Fruit fly (Drosophila melanogaster) whole organism, embryonic: ENCODE data around the gene Tmhs.

Experiments used
- Atf6 ChIP-seq: fragments of 200-800 bp; sonication (Bioruptor generic); IDR thresholded peaks from 2 replicates; pipeline ENCODE4 v1.3.6; 2022; ENCODE audit warnings: missing biosample characterization, missing genetic modification characterization
- B-H1 ChIP-seq: fragments of 200-800 bp; sonication (Bioruptor generic); IDR thresholded peaks from 3 replicates; pipeline ENCODE4 v1.3.6; 2022; ENCODE audit warnings: missing biosample characterization, missing genetic modification characterization
- CG10321 ChIP-seq: fragments of 200-800 bp; sonication (Bioruptor generic); IDR thresholded peaks from 2 replicates; pipeline ENCODE4 v1.3.6; 2022; ENCODE audit warnings: missing biosample characterization, missing genetic modification characterization
- CG10462 ChIP-seq: fragments of 200-800 bp; sonication (Bioruptor generic); optimal IDR thresholded peaks from 2 replicates; lab custom pipeline; 2016; ENCODE audit warnings: missing biosample characterization, missing genetic modification characterization
- CG10959 ChIP-seq: fragments of 200-800 bp; sonication (Bioruptor generic); IDR thresholded peaks from 2 replicates; pipeline ENCODE4 v1.3.6; 2022; ENCODE audit warnings: missing biosample characterization, missing genetic modification characterization
- CG11085 ChIP-seq: fragments of 200-800 bp; sonication (Bioruptor generic); IDR thresholded peaks from 2 replicates; pipeline ENCODE4 v1.3.6; 2022; ENCODE audit warnings: missing biosample characterization, missing genetic modification characterization
- CG12659 ChIP-seq: fragments of 200-800 bp; sonication (Bioruptor generic); optimal IDR thresholded peaks from 3 replicates; lab custom pipeline; 2017; ENCODE audit warnings: mild to moderate bottlenecking, missing biosample characterization, missing genetic modification reagents, missing genetic modification characterization
- CG13287 ChIP-seq: fragments of 200-800 bp; sonication (Bioruptor generic); IDR thresholded peaks from 2 replicates; pipeline ENCODE4 v1.3.6; 2022; ENCODE audit warnings: missing biosample characterization, missing genetic modification characterization; ENCODE audit not compliant: partially characterized antibody
- CG15696 ChIP-seq: fragments of 200-800 bp; sonication (Bioruptor generic); optimal IDR thresholded peaks from 2 replicates; lab custom pipeline; 2019; ENCODE audit warnings: missing biosample characterization, mild to moderate bottlenecking, missing genetic modification characterization, moderate library complexity
- CG1602 ChIP-seq: fragments of 200-800 bp; sonication (Bioruptor generic); optimal IDR thresholded peaks from 3 replicates; lab custom pipeline; 2016; ENCODE audit warnings: missing biosample characterization, missing genetic modification characterization
- CG16813 ChIP-seq: fragments of 200-800 bp; sonication (Bioruptor generic); IDR thresholded peaks from 3 replicates; pipeline ENCODE4 v1.3.6; 2022; ENCODE audit warnings: missing biosample characterization, missing genetic modification characterization; ENCODE audit not compliant: partially characterized antibody
- CG17568 ChIP-seq: fragments of 200-800 bp; sonication (Bioruptor generic); optimal IDR thresholded peaks from 2 replicates; lab custom pipeline; 2018; ENCODE audit warnings: missing biosample characterization, mild to moderate bottlenecking, missing genetic modification characterization, moderate library complexity
- CG18011 ChIP-seq: fragments of 200-800 bp; sonication (Bioruptor generic); optimal IDR thresholded peaks from 2 replicates; lab custom pipeline; 2017; ENCODE audit warnings: missing biosample characterization, missing genetic modification characterization, mild to moderate bottlenecking, moderate library complexity, missing genotype
- CG2116 ChIP-seq: fragments of 200-800 bp; sonication (Bioruptor generic); optimal IDR thresholded peaks from 3 replicates; lab custom pipeline; 2018; ENCODE audit warnings: missing biosample characterization, mild to moderate bottlenecking, missing genetic modification characterization
- CG4282 ChIP-seq: fragments of 200-800 bp; sonication (Bioruptor generic); optimal IDR thresholded peaks from 2 replicates; lab custom pipeline; 2016; ENCODE audit warnings: missing biosample characterization, missing genetic modification characterization
- CG4404 ChIP-seq: fragments of 200-800 bp; sonication (Bioruptor generic); IDR thresholded peaks from 2 replicates; pipeline ENCODE4 v1.3.6; 2022; ENCODE audit warnings: missing biosample characterization, missing genetic modification characterization
- CG4820 ChIP-seq: fragments of 200-800 bp; sonication (Bioruptor generic); optimal IDR thresholded peaks from 3 replicates; lab custom pipeline; 2016; ENCODE audit warnings: missing biosample characterization, missing genetic modification characterization
- CG5953 ChIP-seq: fragments of 200-800 bp; sonication (Bioruptor generic); IDR thresholded peaks from 2 replicates; pipeline ENCODE4 v1.3.6; 2022; ENCODE audit warnings: missing biosample characterization, missing genetic modification characterization
- CG8478 ChIP-seq: fragments of >200 bp; optimal IDR thresholded peaks from 2 replicates; lab custom pipeline; 2018
- CG9437 ChIP-seq: fragments of 200-800 bp; sonication (Bioruptor generic); optimal IDR thresholded peaks from 2 replicates; lab custom pipeline; 2018; ENCODE audit warnings: missing biosample characterization, mild to moderate bottlenecking, missing genetic modification characterization
- CG9876 ChIP-seq: fragments of 200-800 bp; sonication (Bioruptor generic); optimal IDR thresholded peaks from 2 replicates; lab custom pipeline; 2016; ENCODE audit warnings: missing biosample characterization, missing genetic modification characterization
- Dfd ChIP-seq, 2 experiments: fragments of >200 bp; optimal IDR thresholded peaks; 2 replicates each; lab custom pipeline; 2017; ENCODE audit warnings: missing biosample characterization in 2 of 2, missing genetic modification characterization in 2 of 2
- Fer2 ChIP-seq: fragments of 200-800 bp; sonication (Bioruptor generic); optimal IDR thresholded peaks from 2 replicates; lab custom pipeline; 2018; ENCODE audit warnings: missing biosample characterization, mild to moderate bottlenecking, missing genetic modification characterization, moderate library complexity
- Gsc ChIP-seq: fragments of 200-800 bp; sonication (Bioruptor generic); IDR thresholded peaks from 2 replicates; pipeline ENCODE4 v1.3.6; 2022; ENCODE audit warnings: missing biosample characterization, missing genetic modification characterization
- Lim3 ChIP-seq: fragments of 200-800 bp; sonication (Bioruptor generic); IDR thresholded peaks from 2 replicates; pipeline ENCODE4 v1.3.6; 2022; ENCODE audit warnings: missing biosample characterization, missing genetic modification characterization
- Mrtf ChIP-seq: fragments of 200-800 bp; sonication (Bioruptor generic); IDR thresholded peaks from 3 replicates; pipeline ENCODE4 v1.3.6; 2022; ENCODE audit warnings: missing biosample characterization, missing genetic modification characterization
- Scr ChIP-seq: fragments of 200-800 bp; sonication (Bioruptor generic); IDR thresholded peaks from 2 replicates; pipeline ENCODE4 v1.3.6; 2022; ENCODE audit warnings: missing biosample characterization, missing genetic modification characterization; ENCODE audit not compliant: partially characterized antibody
- Side ChIP-seq: fragments of 200-800 bp; sonication (Bioruptor generic); optimal IDR thresholded peaks from 2 replicates; lab custom pipeline; 2016; ENCODE audit warnings: missing biosample characterization, missing genetic modification characterization
- Stat92E ChIP-seq, 3 experiments: fragments of >200 bp in 2 of 3; fragments of 200-800 bp in 1 of 3; sonication (Bioruptor generic) in 1 of 3; optimal IDR thresholded peaks; 2 replicates each; lab custom pipeline; 2017 to 2019; ENCODE audit warnings: missing biosample characterization in 3 of 3, missing genetic modification characterization in 3 of 3, mild to moderate bottlenecking in 1 of 3, moderate library complexity in 1 of 3
- bcd ChIP-seq: fragments of 200-800 bp; sonication (Bioruptor generic); optimal IDR thresholded peaks from 2 replicates; lab custom pipeline; 2017; ENCODE audit warnings: missing biosample characterization, mild to moderate bottlenecking, missing genetic modification characterization
- bsh ChIP-seq, 2 experiments: fragments of 200-800 bp; sonication (Bioruptor generic); optimal IDR thresholded peaks; 2 replicates each; lab custom pipeline; 2017 to 2018; ENCODE audit warnings: mild to moderate bottlenecking in 2 of 2, missing biosample characterization in 2 of 2, missing genetic modification characterization in 2 of 2, moderate library complexity in 1 of 2
- btn ChIP-seq: fragments of 200-800 bp; sonication (Bioruptor generic); optimal IDR thresholded peaks from 2 replicates; lab custom pipeline; 2016; ENCODE audit warnings: missing biosample characterization, missing genetic modification characterization
- corto ChIP-seq: fragments of 200-800 bp; sonication (Bioruptor generic); optimal IDR thresholded peaks from 2 replicates; lab custom pipeline; 2016; ENCODE audit warnings: missing biosample characterization, mild to moderate bottlenecking, missing genetic modification characterization, moderate library complexity
- crol ChIP-seq: fragments of 200-800 bp; sonication (Bioruptor generic); IDR thresholded peaks from 2 replicates; pipeline ENCODE4 v1.3.6; 2022; ENCODE audit warnings: missing biosample characterization, missing genetic modification characterization
- dimm ChIP-seq: fragments of 200-800 bp; sonication (Bioruptor generic); IDR thresholded peaks from 2 replicates; pipeline ENCODE4 v1.3.6; 2022; ENCODE audit warnings: missing biosample characterization, missing genetic modification characterization
- dmrt11E ChIP-seq: fragments of 200-800 bp; sonication (Bioruptor generic); optimal IDR thresholded peaks from 3 replicates; lab custom pipeline; 2018; ENCODE audit warnings: missing biosample characterization, mild to moderate bottlenecking, missing genetic modification characterization, moderate library complexity
- fd3F ChIP-seq: fragments of 200-800 bp; sonication (Bioruptor generic); optimal IDR thresholded peaks from 2 replicates; lab custom pipeline; 2018; ENCODE audit warnings: missing biosample characterization, mild to moderate bottlenecking, missing genetic modification characterization, moderate library complexity
- gcm ChIP-seq: fragments of 200-800 bp; sonication (Bioruptor generic); optimal IDR thresholded peaks from 2 replicates; lab custom pipeline; 2019; ENCODE audit warnings: missing biosample characterization, mild to moderate bottlenecking, missing genetic modification characterization, moderate library complexity
- mam ChIP-seq: fragments of 200-800 bp; sonication (Bioruptor generic); optimal IDR thresholded peaks from 3 replicates; lab custom pipeline; 2016; ENCODE audit warnings: missing biosample characterization, missing genetic modification characterization
- nom ChIP-seq: fragments of 200-800 bp; sonication (Bioruptor generic); optimal IDR thresholded peaks from 2 replicates; lab custom pipeline; 2017; ENCODE audit warnings: missing biosample characterization, missing genetic modification characterization, mild to moderate bottlenecking, moderate library complexity, missing genetic modification reagents
- oc ChIP-seq: fragments of 200-800 bp; sonication (Bioruptor generic); optimal IDR thresholded peaks from 2 replicates; lab custom pipeline; 2018; ENCODE audit warnings: missing biosample characterization, mild to moderate bottlenecking, missing genetic modification characterization, moderate library complexity
- pb ChIP-seq: fragments of 200-800 bp; sonication (Bioruptor generic); optimal IDR thresholded peaks from 3 replicates; lab custom pipeline; 2016; ENCODE audit warnings: missing biosample characterization, missing genetic modification characterization
- pnt ChIP-seq: fragments of 200-800 bp; sonication (Bioruptor generic); optimal IDR thresholded peaks from 3 replicates; lab custom pipeline; 2016; ENCODE audit warnings: missing biosample characterization, missing genetic modification characterization
- ro ChIP-seq: fragments of 200-800 bp; sonication (Bioruptor generic); IDR thresholded peaks from 2 replicates; pipeline ENCODE4 v1.3.6; 2022; ENCODE audit warnings: missing biosample characterization, missing genetic modification characterization
- scrt ChIP-seq: fragments of 200-800 bp; sonication (Bioruptor generic); optimal IDR thresholded peaks from 2 replicates; lab custom pipeline; 2018; ENCODE audit warnings: missing biosample characterization, mild to moderate bottlenecking, missing genetic modification characterization, moderate library complexity
- sens ChIP-seq: fragments of 200-800 bp; sonication (Bioruptor generic); peaks from one replicate; lab custom pipeline; 2016; ENCODE audit warnings: missing biosample characterization, missing genetic modification characterization
- tna ChIP-seq: fragments of 200-800 bp; sonication (Bioruptor generic); IDR thresholded peaks from 2 replicates; pipeline ENCODE4 v1.3.6; 2022; ENCODE audit warnings: missing biosample characterization, missing genetic modification characterization; ENCODE audit not compliant: partially characterized antibody
- tup ChIP-seq: fragments of 200-800 bp; sonication (Bioruptor generic); optimal IDR thresholded peaks from 2 replicates; lab custom pipeline; 2016; ENCODE audit warnings: missing biosample characterization, mild to moderate bottlenecking, missing genetic modification characterization, moderate library complexity
- vvl ChIP-seq: fragments of 200-800 bp; sonication (Bioruptor generic); IDR thresholded peaks from 2 replicates; pipeline ENCODE4 v1.3.6; 2022; ENCODE audit warnings: missing biosample characterization, missing genetic modification characterization
- wor ChIP-seq: fragments of 200-800 bp; sonication (Bioruptor generic); IDR thresholded peaks from 2 replicates; pipeline ENCODE4 v1.3.6; 2022; ENCODE audit warnings: missing biosample characterization, missing genetic modification characterization

Tmhs gene

dm6 chr3L:1876215-1876625, 9.2 kb upstream of the Tmhs start, which contains the start of gene dre4 (continued):
- TF ChIP-seq Lim3 (GFP tag; lab: Robert Waterston, UW) (no peak), CG15696 (tag; lab: Kevin White, UChicago) (peak; percentile 37), CG10462 (GFP tag; lab: Kevin White, UChicago) (peak; percentile 57), CG10959 (GFP tag; lab: Robert Waterston, UW) (peak; percentile 31; the same call in 1 of the 2 replicates), CG13287 (peak; percentile 66), CG5953 (GFP tag; lab: Robert Waterston, UW) (peak; percentile 36; the same call in 1 of the 2 replicates), B-H1 (GFP tag; lab: Robert Waterston, UW) (peak; percentile 49; the same call in 1 of the 3 replicates), bcd (peak; percentile 74), CG10321 (GFP tag; lab: Robert Waterston, UW) (0 out of 2 replicates have a peak, but pooled peaks have one; percentile 42), Stat92E (GFP tag; optimal IDR thresholded peaks at IDR 0.05; lab: Kevin White, UChicago) (peak in 1 of 3 experiments; percentile 54), pnt (GFP tag; lab: Kevin White, UChicago) (peak; percentile 45), CG9876 (peak; percentile 18), Atf6 (GFP tag; lab: Robert Waterston, UW) (peak; percentile 35), btn (GFP tag; lab: Kevin White, UChicago) (peak; percentile 20), Fer2 (tag; lab: Kevin White, UChicago) (peak; percentile 5), dimm (GFP tag; lab: Robert Waterston, UW) (peak; percentile 18; the same call in 1 of the 2 replicates), corto (GFP tag; lab: Kevin White, UChicago) (no peak), bsh (GFP tag; optimal IDR thresholded peaks at IDR 0.05; lab: Kevin White, UChicago) (peak; percentile 19 to 76), scrt (GFP tag; lab: Kevin White, UChicago) (peak; percentile 32), mam (peak; percentile 80), CG1602 (GFP tag; lab: Kevin White, UChicago) (peak; percentile 62), CG11085 (GFP tag; lab: Robert Waterston, UW) (peak; percentile 36; the same call in 1 of the 2 replicates), wor (GFP tag; lab: Robert Waterston, UW) (no peak), CG9437 (peak; percentile 75), CG8478 (lab: Kevin White, UChicago) (no peak), dmrt11E (tag; lab: Kevin White, UChicago) (peak; percentile 72), gcm (GFP tag; lab: Kevin White, UChicago) (peak; percentile 66), CG12659 (peak; percentile 86), fd3F (GFP tag; lab: Kevin White, UChicago) (peak; percentile 34), tna (no peak), CG16813 (GFP tag; lab: Robert Waterston, UW) (0 out of 3 replicates have a peak, but pooled peaks have one; percentile 39), nom (peak; percentile 47), ro (GFP tag; lab: Robert Waterston, UW) (no peak), CG4282 (peak; percentile 8), CG17568 (GFP tag; lab: Kevin White, UChicago) (no peak), sens (GFP tag; lab: Kevin White, UChicago) (peak; percentile 96), CG18011 (peak; percentile 47), vvl (peak; percentile 86), CG4404 (GFP tag; lab: Robert Waterston, UW) (no peak), CG4820 (GFP tag; lab: Kevin White, UChicago) (peak; percentile 70), oc (peak; percentile 39), Side (GFP tag; lab: Kevin White, UChicago) (peak; percentile 68), crol (peak; percentile 24; the same call in 1 of the 2 replicates), CG2116 (GFP tag; lab: Kevin White, UChicago) (peak; percentile 50), Mrtf (peak; percentile 13; the same call in 1 of the 3 replicates), pb (peak; percentile 23), tup (no peak), Dfd (GFP tag; optimal IDR thresholded peaks at IDR 0.05; lab: Kevin White, UChicago) (no peak), Gsc (GFP tag; lab: Robert Waterston, UW) (no peak), Scr (GFP tag; lab: Robert Waterston, UW) (peak; percentile 25; the same call in 1 of the 2 replicates)
